Fruit fly (Drosophila melanogaster) whole organism, embryonic: ENCODE results near the gene Girdin.

ENCODE experiments used
- Adf1 ChIP-seq: fragments of 200-800 bp; sonication (Bioruptor generic); IDR thresholded peaks from 2 replicates; pipeline ENCODE4 v1.3.6; 2022; ENCODE audit warnings: missing biosample characterization, missing genetic modification characterization
- Aef1 ChIP-seq: fragments of 200-800 bp; sonication (Bioruptor generic); IDR thresholded peaks from 3 replicates; pipeline ENCODE4 v1.3.6; 2022; ENCODE audit warnings: missing biosample characterization, missing genetic modification characterization
- Asciz ChIP-seq: fragments of 200-800 bp; sonication (Bioruptor generic); optimal IDR thresholded peaks from 2 replicates; lab custom pipeline; 2017; ENCODE audit warnings: missing biosample characterization, mild to moderate bottlenecking, missing genetic modification characterization, missing genetic modification reagents
- Awh ChIP-seq: fragments of 200-800 bp; sonication (Bioruptor generic); IDR thresholded peaks from 2 replicates; pipeline ENCODE4, ENCODE4 v1.3.6; 2022; ENCODE audit warnings: missing biosample characterization, missing genetic modification characterization
- B-H2 ChIP-seq: fragments of 200-800 bp; sonication (Bioruptor generic); optimal IDR thresholded peaks from 2 replicates; lab custom pipeline; 2018; ENCODE audit warnings: missing biosample characterization, mild to moderate bottlenecking, missing genetic modification characterization
- CG10147 ChIP-seq: fragments of 200-800 bp; sonication (Bioruptor generic); optimal IDR thresholded peaks from 2 replicates; lab custom pipeline; 2019; ENCODE audit warnings: missing biosample characterization, mild to moderate bottlenecking, missing genetic modification characterization, moderate library complexity
- CG11560 ChIP-seq: fragments of 200-800 bp; sonication (Bioruptor generic); IDR thresholded peaks from 3 replicates; pipeline ENCODE4 v1.3.6; 2022; ENCODE audit warnings: missing biosample characterization, missing genetic modification characterization
- CG13123 ChIP-seq: fragments of 200-800 bp; sonication (Bioruptor generic); optimal IDR thresholded peaks from 2 replicates; lab custom pipeline; 2016; ENCODE audit warnings: missing biosample characterization, missing genetic modification characterization
- CG13775 ChIP-seq: fragments of 200-800 bp; sonication (Bioruptor generic); optimal IDR thresholded peaks from 3 replicates; lab custom pipeline; 2017; ENCODE audit warnings: missing biosample characterization, mild to moderate bottlenecking, missing genetic modification characterization
- CG14441 ChIP-seq: fragments of 200-800 bp; sonication (Bioruptor generic); IDR thresholded peaks from 2 replicates; pipeline ENCODE4 v1.3.6; 2022; ENCODE audit warnings: missing biosample characterization, missing genetic modification characterization
- CG16863 ChIP-seq: fragments of 200-800 bp; sonication (Bioruptor generic); optimal IDR thresholded peaks from 3 replicates; lab custom pipeline; 2016; ENCODE audit warnings: missing biosample characterization, missing genetic modification characterization
- CG1792 ChIP-seq: fragments of 200-800 bp; sonication (Bioruptor generic); optimal IDR thresholded peaks from 2 replicates; lab custom pipeline; 2016; ENCODE audit warnings: missing biosample characterization, missing genetic modification characterization
- CG32532 ChIP-seq: fragments of 200-800 bp; sonication (Bioruptor generic); IDR thresholded peaks from 2 replicates; pipeline ENCODE4 v1.3.6; 2022; ENCODE audit warnings: missing biosample characterization, missing genetic modification characterization
- CG3838 ChIP-seq: fragments of 200-800 bp; sonication (Bioruptor generic); optimal IDR thresholded peaks from 3 replicates; lab custom pipeline; 2016; ENCODE audit warnings: missing biosample characterization, missing genetic modification characterization
- CG4854 ChIP-seq: fragments of 200-800 bp; sonication (Bioruptor generic); optimal IDR thresholded peaks from 2 replicates; lab custom pipeline; 2016; ENCODE audit warnings: missing biosample characterization, missing genetic modification characterization, inconsistent platforms
- CoRest ChIP-seq: fragments of 200-800 bp; sonication (Bioruptor generic); optimal IDR thresholded peaks from 3 replicates; lab custom pipeline; 2018; ENCODE audit warnings: missing biosample characterization, mild to moderate bottlenecking, missing genetic modification characterization, moderate library complexity
- Doc3 ChIP-seq: fragments of 200-800 bp; sonication (Bioruptor generic); IDR thresholded peaks from 3 replicates; pipeline ENCODE4 v1.3.6; 2022; ENCODE audit warnings: missing biosample characterization, missing genetic modification characterization; ENCODE audit not compliant: partially characterized antibody
- Dref ChIP-seq: fragments of 200-800 bp; sonication (Bioruptor generic); IDR thresholded peaks from 2 replicates; pipeline ENCODE4 v1.3.6; 2022; ENCODE audit warnings: missing biosample characterization, missing genetic modification characterization
- Ets65A ChIP-seq: fragments of 200-800 bp; sonication (Bioruptor generic); peaks from one replicate; lab custom pipeline; 2016; ENCODE audit warnings: missing biosample characterization, missing genetic modification characterization
- HmgZ ChIP-seq: fragments of 200-800 bp; sonication (Bioruptor generic); optimal IDR thresholded peaks from 2 replicates; lab custom pipeline; 2018; ENCODE audit warnings: missing biosample characterization, mild to moderate bottlenecking, missing genetic modification characterization
- Hr51 ChIP-seq, 2 experiments: fragments of 200-800 bp; sonication (Bioruptor generic); optimal IDR thresholded peaks; 2 replicates in 1 of 2; 3 replicates in 1 of 2; lab custom pipeline; 2016 to 2018; ENCODE audit warnings: missing biosample characterization in 2 of 2, missing genetic modification characterization in 2 of 2, mild to moderate bottlenecking in 1 of 2, moderate library complexity in 1 of 2
- Lpt ChIP-seq: fragments of >200 bp; optimal IDR thresholded peaks from 2 replicates; lab custom pipeline; 2018; ENCODE audit warnings: missing biosample characterization, missing genetic modification characterization
- MBD-R2 ChIP-seq: fragments of 200-800 bp; sonication (Bioruptor generic); IDR thresholded peaks from 2 replicates; pipeline ENCODE4 v1.3.6; 2022; ENCODE audit warnings: missing biosample characterization, missing genetic modification characterization
- NC2α ChIP-seq: fragments of 200-800 bp; sonication (Bioruptor generic); optimal IDR thresholded peaks from 2 replicates; lab custom pipeline; 2016; ENCODE audit warnings: missing biosample characterization, missing genetic modification characterization
- NfI ChIP-seq: fragments of 200-800 bp; sonication (Bioruptor generic); optimal IDR thresholded peaks from 3 replicates; lab custom pipeline; 2018; ENCODE audit warnings: missing biosample characterization, mild to moderate bottlenecking, missing genetic modification characterization, moderate library complexity
- Oaz ChIP-seq: fragments of 200-800 bp; sonication (Bioruptor generic); IDR thresholded peaks from 2 replicates; pipeline ENCODE4 v1.3.6; 2022; ENCODE audit warnings: missing biosample characterization, missing genetic modification characterization
- Pdp1 ChIP-seq, 2 experiments: fragments of 200-800 bp; sonication (Bioruptor generic); optimal IDR thresholded peaks; 3 replicates each; lab custom pipeline; 2016; ENCODE audit warnings: missing biosample characterization in 2 of 2, missing genetic modification characterization in 2 of 2, mild to moderate bottlenecking in 1 of 2, moderate library complexity in 1 of 2
- Rx ChIP-seq: fragments of 200-800 bp; sonication (Bioruptor generic); IDR thresholded peaks from 2 replicates; pipeline ENCODE4 v1.3.6; 2022; ENCODE audit warnings: missing biosample characterization, missing genetic modification characterization
- Stat92E ChIP-seq, 3 experiments: fragments of >200 bp in 2 of 3; fragments of 200-800 bp in 1 of 3; sonication (Bioruptor generic) in 1 of 3; optimal IDR thresholded peaks; 2 replicates each; lab custom pipeline; 2017 to 2019; ENCODE audit warnings: missing biosample characterization in 3 of 3, missing genetic modification characterization in 3 of 3, mild to moderate bottlenecking in 1 of 3, moderate library complexity in 1 of 3
- aop ChIP-seq: fragments of 200-800 bp; sonication (Bioruptor generic); IDR thresholded peaks from 2 replicates; pipeline ENCODE4 v1.3.6; 2022; ENCODE audit warnings: missing biosample characterization, missing genetic modification characterization
- ase ChIP-seq: fragments of 200-800 bp; sonication (Bioruptor generic); IDR thresholded peaks from 3 replicates; pipeline ENCODE4 v1.3.6; 2022; ENCODE audit warnings: missing biosample characterization, missing genetic modification characterization
- ato ChIP-seq: fragments of 200-800 bp; sonication (Bioruptor generic); IDR thresholded peaks from 2 replicates; pipeline ENCODE4 v1.3.6; 2022; ENCODE audit warnings: missing biosample characterization, missing genetic modification characterization; ENCODE audit not compliant: partially characterized antibody
- bcd ChIP-seq: fragments of 200-800 bp; sonication (Bioruptor generic); optimal IDR thresholded peaks from 2 replicates; lab custom pipeline; 2017; ENCODE audit warnings: missing biosample characterization, mild to moderate bottlenecking, missing genetic modification characterization
- bigmax ChIP-seq: fragments of 200-800 bp; sonication (Bioruptor generic); optimal IDR thresholded peaks from 2 replicates; lab custom pipeline; 2018; ENCODE audit warnings: missing biosample characterization, mild to moderate bottlenecking, missing genetic modification characterization
- caup ChIP-seq: fragments of 200-800 bp; sonication (Bioruptor generic); optimal IDR thresholded peaks from 3 replicates; lab custom pipeline; 2017; ENCODE audit warnings: missing biosample characterization, mild to moderate bottlenecking, missing genetic modification characterization, moderate library complexity; ENCODE audit not compliant: severe bottlenecking
- chif ChIP-seq, 2 experiments: fragments of 200-800 bp; sonication (Bioruptor generic); optimal IDR thresholded peaks; 3 replicates each; lab custom pipeline; 2016; ENCODE audit warnings: missing biosample characterization in 2 of 2, missing genetic modification characterization in 2 of 2
- chn ChIP-seq: fragments of 200-800 bp; sonication (Bioruptor generic); optimal IDR thresholded peaks from 2 replicates; lab custom pipeline; 2016; ENCODE audit warnings: missing biosample characterization, missing genetic modification characterization
- dmrt11E ChIP-seq: fragments of 200-800 bp; sonication (Bioruptor generic); optimal IDR thresholded peaks from 3 replicates; lab custom pipeline; 2018; ENCODE audit warnings: missing biosample characterization, mild to moderate bottlenecking, missing genetic modification characterization, moderate library complexity
- fd102C ChIP-seq: fragments of 200-800 bp; sonication (Bioruptor generic); optimal IDR thresholded peaks from 2 replicates; lab custom pipeline; 2018; ENCODE audit warnings: missing biosample characterization, mild to moderate bottlenecking, missing genetic modification characterization, moderate library complexity
- fd96Cb ChIP-seq: fragments of 200-800 bp; sonication (Bioruptor generic); optimal IDR thresholded peaks from 2 replicates; lab custom pipeline; 2018; ENCODE audit warnings: missing biosample characterization, mild to moderate bottlenecking, missing genetic modification characterization, moderate library complexity
- gcm2 ChIP-seq: fragments of 200-800 bp; sonication (Bioruptor generic); optimal IDR thresholded peaks from 2 replicates; lab custom pipeline; 2016; ENCODE audit warnings: missing biosample characterization, missing genetic modification characterization
- knrl ChIP-seq: fragments of 200-800 bp; sonication (Bioruptor generic); IDR thresholded peaks from 3 replicates; pipeline ENCODE4 v1.3.6; 2022; ENCODE audit warnings: missing biosample characterization, missing genetic modification characterization; ENCODE audit not compliant: partially characterized antibody
- lab ChIP-seq: fragments of 200-800 bp; sonication (Bioruptor generic); optimal IDR thresholded peaks from 3 replicates; lab custom pipeline; 2017; ENCODE audit warnings: missing biosample characterization, missing genetic modification characterization, mild to moderate bottlenecking, moderate library complexity, missing genetic modification reagents
- pros ChIP-seq: fragments of 200-800 bp; sonication (Bioruptor generic); optimal IDR thresholded peaks from 3 replicates; lab custom pipeline; 2019; ENCODE audit warnings: missing biosample characterization, mild to moderate bottlenecking, missing genetic modification characterization, moderate library complexity
- rib ChIP-seq: fragments of 200-800 bp; sonication (Bioruptor generic); IDR thresholded peaks from 2 replicates; pipeline ENCODE4 v1.3.6; 2022; ENCODE audit warnings: missing biosample characterization, missing genetic modification characterization
- sisA ChIP-seq: fragments of 200-800 bp; sonication (Bioruptor generic); IDR thresholded peaks from 2 replicates; pipeline ENCODE4 v1.3.6; 2022; ENCODE audit warnings: missing biosample characterization, missing genetic modification characterization
- slbo ChIP-seq: fragments of 200-800 bp; sonication (Bioruptor generic); IDR thresholded peaks from 2 replicates; pipeline ENCODE4 v1.3.6; 2022; ENCODE audit warnings: missing biosample characterization, missing genetic modification characterization
- vvl ChIP-seq: fragments of 200-800 bp; sonication (Bioruptor generic); IDR thresholded peaks from 2 replicates; pipeline ENCODE4 v1.3.6; 2022; ENCODE audit warnings: missing biosample characterization, missing genetic modification characterization

Gene Girdin

DNA sequence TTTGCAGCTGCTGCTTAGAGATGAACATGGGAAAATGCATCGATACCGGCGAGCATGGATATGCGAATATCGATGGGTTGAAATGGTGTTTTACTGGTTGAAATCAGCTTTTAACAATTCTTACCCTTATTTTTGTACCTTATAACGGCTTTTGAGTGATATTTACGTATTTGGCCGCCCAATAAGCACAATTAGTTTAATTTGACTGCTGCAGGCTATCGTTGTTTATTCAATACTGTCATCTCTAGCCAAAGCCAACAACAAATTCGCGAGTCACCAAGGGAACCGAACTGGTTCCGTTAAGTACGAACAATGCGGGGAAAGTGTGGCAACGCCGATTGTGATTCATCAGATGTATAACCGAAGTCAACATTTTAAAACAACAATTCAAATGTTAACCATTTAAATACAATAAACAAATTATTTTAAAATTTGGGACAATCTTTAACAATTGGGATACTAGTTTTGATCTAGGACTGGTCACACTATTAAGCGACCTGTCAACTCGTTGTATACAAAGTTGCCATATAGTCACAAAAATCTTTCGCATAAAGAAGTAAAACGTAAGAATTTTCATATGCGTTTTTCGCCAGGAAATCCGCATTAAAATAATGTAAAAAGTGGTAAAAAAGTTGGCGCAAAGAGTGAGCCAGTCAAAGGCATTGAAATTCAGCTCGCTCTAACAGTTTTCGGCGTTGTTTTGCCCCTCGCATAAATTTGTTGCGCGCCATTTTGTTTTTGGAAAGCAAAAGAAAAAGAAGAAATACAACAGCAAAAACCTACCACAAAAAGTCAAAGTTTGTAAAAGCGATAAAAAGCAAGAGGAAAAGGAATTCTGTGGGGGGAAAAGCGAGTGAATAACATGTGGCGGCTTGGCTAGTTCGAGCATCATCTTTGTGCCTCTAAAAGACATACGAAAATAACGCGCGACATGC is 30.3 kb upstream of the Girdin start, which contains the start of the genes Usp5 and BtbVII (continued):
- TF ChIP-seq Aef1 (peak; percentile 84), CG4854 (peak; percentile 1), gcm2 (GFP tag; lab: Kevin White, UChicago) (no peak), Adf1 (GFP tag; lab: Robert Waterston, UW) (peak; percentile 48; the same call in 1 of the 2 replicates), ato (GFP tag; lab: Robert Waterston, UW) (peak; percentile 75), Hr51 (GFP tag; optimal IDR thresholded peaks at IDR 0.05; lab: Kevin White, UChicago) (peak; percentile 47 to 49), Doc3 (peak; percentile 99), HmgZ (tag; lab: Kevin White, UChicago) (peak; percentile 69), bigmax (GFP tag; lab: Kevin White, UChicago) (no peak), Rx (no peak), Pdp1 (GFP tag; optimal IDR thresholded peaks at IDR 0.05; lab: Kevin White, UChicago) (peak; percentile 61 to 69), CG16863 (GFP tag; lab: Kevin White, UChicago) (peak; percentile 68), CG14441 (GFP tag; lab: Robert Waterston, UW) (peak; percentile 64), Asciz (no peak), B-H2 (GFP tag; lab: Kevin White, UChicago) (peak; percentile 77), CoRest (peak; percentile 49), sisA (GFP tag; lab: Robert Waterston, UW) (peak; percentile 59), NfI (peak; percentile 54), NC2α (GFP tag; lab: Kevin White, UChicago) (no peak), aop (GFP tag; lab: Robert Waterston, UW) (no peak), CG3838 (GFP tag; lab: Kevin White, UChicago) (no peak), pros (GFP tag; lab: Kevin White, UChicago) (no peak), CG32532 (GFP tag; lab: Robert Waterston, UW) (peak; percentile 68), ase (GFP tag; lab: Robert Waterston, UW) (no peak; the same call in 2 of the 3 replicates), Ets65A (GFP tag; lab: Kevin White, UChicago) (peak; percentile 91), caup (GFP tag; lab: Kevin White, UChicago) (peak; percentile 34), Oaz (GFP tag; lab: Robert Waterston, UW) (0 out of 2 replicates have a peak, but pooled peaks have one; percentile 25), CG13775 (peak; percentile 70), vvl (GFP tag; lab: Robert Waterston, UW) (peak; percentile 71; the same call in 1 of the 2 replicates), Stat92E (GFP tag; optimal IDR thresholded peaks at IDR 0.05; lab: Kevin White, UChicago) (peak in 1 of 3 experiments; percentile 13), Awh (GFP tag; lab: Robert Waterston, UW) (peak; percentile 60), dmrt11E (tag; lab: Kevin White, UChicago) (peak; percentile 55), slbo (peak; percentile 64), CG1792 (GFP tag; lab: Kevin White, UChicago) (peak; percentile 33), CG13123 (GFP tag; lab: Kevin White, UChicago) (peak; percentile 59), lab (GFP tag; lab: Kevin White, UChicago) (peak; percentile 67), fd96Cb (tag; lab: Kevin White, UChicago) (no peak), Dref (GFP tag; lab: Robert Waterston, UW) (peak; percentile 37; the same call in 1 of the 2 replicates), CG11560 (tag; lab: Robert Waterston, UW) (no peak), chif (GFP tag; optimal IDR thresholded peaks at IDR 0.05; lab: Kevin White, UChicago) (peak; percentile 41 to 61), CG10147 (peak; percentile 50), Lpt (GFP tag; lab: Kevin White, UChicago) (no peak), bcd (GFP tag; lab: Kevin White, UChicago) (peak; percentile 37), rib (GFP tag; lab: Robert Waterston, UW) (peak; percentile 91), MBD-R2 (GFP tag; lab: Robert Waterston, UW) (peak; percentile 83), chn (GFP tag; lab: Kevin White, UChicago) (peak; percentile 87), fd102C (GFP tag; lab: Kevin White, UChicago) (no peak), knrl (GFP tag; lab: Robert Waterston, UW) (peak; percentile 96)
